Worm (Caenorhabditis elegans): Measurements from ENCODE around the gene clc-12.

clc-12 gene

ce11 chrV:16958975-16959374 lies 50.2 kb downstream of the clc-12 start:
- TF ChIP-seq dao-5 (tag; optimal IDR thresholded peaks at IDR 0.05) = no peak
- TF ChIP-seq W03F9.2 (tag; optimal IDR thresholded peaks at IDR 0.05) = no peak
- no peak for TF ChIP-seq him-1 (tag; optimal IDR thresholded peaks at IDR 0.05)
